Worm (Caenorhabditis elegans) whole organism, midembryonic: ENCODE data around the gene zmp-1.

ENCODE experiments used
- T22C8.4 ChIP-seq: fragments of 200-800 bp; sonication (Bioruptor generic); IDR thresholded peaks from 2 replicates; pipeline ENCODE4 v1.3.6; 2022; ENCODE audit warnings: missing genetic modification characterization, missing compliant biosample characterization
- cog-1 ChIP-seq: sonication (generic microtip); optimal IDR thresholded peaks from 2 replicates; lab custom pipeline; 2016; ENCODE audit warnings: missing genetic modification characterization, missing compliant biosample characterization
- klf-2 ChIP-seq: fragments of 200-800 bp; sonication (Bioruptor generic); conservative IDR thresholded peaks from 2 replicates; pipeline ENCODE4 v1.3.6; 2022; ENCODE audit warnings: missing genetic modification reagents, missing genetic modification characterization, missing compliant biosample characterization

- TF ChIP-seq klf-2 (GFP tag; lab: Robert Waterston, UW) (no peak), cog-1 (no peak), T22C8.4 (GFP tag; lab: Robert Waterston, UW) (no peak)
Observed at ce11 chrIII:5884459-5884858, 48.3 kb downstream of the zmp-1 start.
